Worm (Caenorhabditis elegans): ENCODE data around the gene cyp-33E3.

Gene cyp-33E3

DNA sequence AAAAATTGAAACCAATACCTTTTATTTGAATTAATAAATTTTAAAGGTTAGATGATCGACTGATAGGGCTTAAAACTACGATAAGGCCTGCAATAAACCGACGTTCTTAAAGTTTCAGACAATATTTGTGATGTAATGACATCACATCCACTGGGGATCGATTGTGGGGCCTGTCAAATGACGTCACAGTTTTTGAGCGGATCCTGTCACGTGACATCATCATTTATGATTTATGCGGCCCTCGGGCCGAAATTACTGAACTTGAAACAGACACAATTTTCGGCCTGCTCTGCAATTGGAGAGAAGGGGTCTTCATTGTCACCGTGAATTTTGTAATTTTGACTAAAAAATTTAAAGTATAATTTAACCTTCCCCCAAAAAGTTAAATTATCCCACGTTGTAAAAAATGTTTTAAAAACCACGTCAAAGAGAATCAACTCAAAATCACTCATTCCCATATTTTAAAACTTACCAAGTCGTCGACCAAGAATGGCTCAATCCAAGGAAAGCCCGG lies 39.4 kb downstream of the cyp-33E3 start, which contains the start of gene C49C8.1:
Gene C49C8.1 (plus strand): TSS at position 464 of the 514 bp plus-strand sequence.
- no peak for TF ChIP-seq unc-86 (tag; optimal IDR thresholded peaks at IDR 0.05)
- TF ChIP-seq hlh-30 (tag; optimal IDR thresholded peaks at IDR 0.05; ENCODE audit: insufficient read depth), result peak; percentile 6

DNA sequence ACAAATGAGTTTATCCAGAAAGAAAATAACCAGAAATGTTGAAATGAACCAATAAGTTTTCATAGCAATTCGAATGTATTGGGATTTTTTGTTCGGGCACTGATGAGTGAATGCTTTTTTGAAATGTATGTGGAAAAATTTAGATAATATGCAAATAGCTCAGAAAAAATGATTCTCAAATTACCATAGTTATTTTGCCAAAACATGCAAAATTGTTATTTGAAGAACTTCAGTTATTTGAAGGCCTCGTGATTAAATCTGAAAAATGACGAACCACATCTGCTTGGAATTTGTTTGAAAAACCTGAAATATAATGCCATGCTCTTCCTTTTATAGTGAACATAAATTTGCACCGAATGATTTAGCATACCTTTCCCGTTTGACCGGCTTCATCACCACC lies 43.3 kb downstream of the cyp-33E3 start, which contains the start of gene C49C8.6:
Gene C49C8.6 (minus strand): TSS at position 101 of the 400 bp plus-strand sequence.
- TF ChIP-seq ceh-22 (tag; optimal IDR thresholded peaks at IDR 0.05) (no peak), lin-11 (tag; optimal IDR thresholded peaks at IDR 0.05) (no peak), ceh-31 (tag; optimal IDR thresholded peaks at IDR 0.05) (no peak), ama-1 (optimal IDR thresholded peaks at IDR 0.05) (no peak), hlh-13 (GFP tag; optimal IDR thresholded peaks at IDR 0.05) (no peak), lim-6 (tag; optimal IDR thresholded peaks at IDR 0.05) (no peak), ceh-24 (tag; optimal IDR thresholded peaks at IDR 0.05) (no peak), ceh-45 (GFP tag; IDR thresholded peaks at IDR 0.05) (no peak)

Measured in whole organism, late embryonic.